Fruit fly (Drosophila melanogaster): Measurements from ENCODE around the gene Ddr.

Gene Ddr

dm6 chr2L:6338367-6338975, 85.5 kb downstream of the Ddr start, which contains the start of the genes Pez and Cpr (continued):
- no peak for TF ChIP-seq slou (GFP tag; optimal IDR thresholded peaks at IDR 0.05)
- peak; percentile 78 for TF ChIP-seq Dbx (GFP tag; IDR thresholded peaks at IDR 0.05)
- no peak for TF ChIP-seq CG16779 (GFP tag; IDR thresholded peaks at IDR 0.05)
- no peak for TF ChIP-seq GATAe (GFP tag; conservative IDR thresholded peaks at IDR 0.05)
- peak; percentile 59 for TF ChIP-seq Meics (GFP tag; optimal IDR thresholded peaks at IDR 0.05)
- peak; percentile 34; the same call in 1 of the 2 replicates for TF ChIP-seq stc (GFP tag; IDR thresholded peaks at IDR 0.05)
- TF ChIP-seq MTF-1 (GFP tag; optimal IDR thresholded peaks at IDR 0.05; ENCODE audit: borderline replicate concordance) = peak; percentile 64
- peak; percentile 15; the same call in 1 of the 2 replicates for TF ChIP-seq Adf1 (GFP tag; IDR thresholded peaks at IDR 0.05)
- TF ChIP-seq tll (GFP tag; optimal IDR thresholded peaks at IDR 0.05) = no peak
- peak; percentile 30 for TF ChIP-seq CG7786 (GFP tag; optimal IDR thresholded peaks at IDR 0.05)
- no peak for TF ChIP-seq Atf6 (GFP tag; IDR thresholded peaks at IDR 0.05)
- peak; percentile 85 for TF ChIP-seq Ets65A (GFP tag)
- TF ChIP-seq CG8359 (GFP tag; optimal IDR thresholded peaks at IDR 0.05; ENCODE audit: borderline replicate concordance) = no peak
- TF ChIP-seq CG13287 (GFP tag; IDR thresholded peaks at IDR 0.05; ENCODE audit: partially characterized antibody) = peak; percentile 81
- TF ChIP-seq gfzf (GFP tag; optimal IDR thresholded peaks at IDR 0.05) = peak; percentile 91
- TF ChIP-seq Jarid2 (GFP tag; optimal IDR thresholded peaks at IDR 0.05) = peak; percentile 79
- TF ChIP-seq ase (GFP tag; IDR thresholded peaks at IDR 0.05) = 0 out of 3 replicates have a peak, but pooled peaks have one; percentile 10
- no peak for TF ChIP-seq CG10543 (GFP tag; optimal IDR thresholded peaks at IDR 0.05)
- TF ChIP-seq Nf-YB (GFP tag; optimal IDR thresholded peaks at IDR 0.05) = no peak
- TF ChIP-seq CG13624 (GFP tag; optimal IDR thresholded peaks at IDR 0.05) = peak; percentile 36
- peak; percentile 26 for TF ChIP-seq NfI (GFP tag; optimal IDR thresholded peaks at IDR 0.05)
- TF ChIP-seq CG11504 (tag; optimal IDR thresholded peaks at IDR 0.05) = no peak
- TF ChIP-seq tx (GFP tag; optimal IDR thresholded peaks at IDR 0.05) = peak; percentile 0
- TF ChIP-seq CG8924 (tag; optimal IDR thresholded peaks at IDR 0.05) = peak; percentile 49
- TF ChIP-seq CG6175 (GFP tag; IDR thresholded peaks at IDR 0.05) = peak; percentile 6; the same call in 1 of the 3 replicates
- peak; percentile 64; the same call in 1 of the 2 replicates for TF ChIP-seq CG2129 (GFP tag; IDR thresholded peaks at IDR 0.05; ENCODE audit: partially characterized antibody)
- TF ChIP-seq Bgb (GFP tag; IDR thresholded peaks at IDR 0.05; ENCODE audit: partially characterized antibody) = peak; percentile 80
- TF ChIP-seq CG5180 (GFP tag; optimal IDR thresholded peaks at IDR 0.05) = peak; percentile 36
- TF ChIP-seq NC2α (GFP tag; optimal IDR thresholded peaks at IDR 0.05) = peak; percentile 10
- peak; percentile 84 for TF ChIP-seq Scr (GFP tag; IDR thresholded peaks at IDR 0.05; ENCODE audit: partially characterized antibody)
- peak; percentile 92 for TF ChIP-seq Myb (GFP tag; optimal IDR thresholded peaks at IDR 0.05)
- peak; percentile 37; the same call in 1 of the 2 replicates for TF ChIP-seq onecut (GFP tag; IDR thresholded peaks at IDR 0.05)
- no peak for TF ChIP-seq CG2678 (tag; optimal IDR thresholded peaks at IDR 0.05)
- peak; percentile 45 for TF ChIP-seq tin (GFP tag; optimal IDR thresholded peaks at IDR 0.05)
- peak; percentile 32 for TF ChIP-seq scrt (GFP tag; optimal IDR thresholded peaks at IDR 0.05)
- TF ChIP-seq bowl (GFP tag; IDR thresholded peaks at IDR 0.05) = no peak
- TF ChIP-seq mam (GFP tag; optimal IDR thresholded peaks at IDR 0.05) = peak; percentile 35
- peak; percentile 52 for TF ChIP-seq zfh2 (GFP tag; optimal IDR thresholded peaks at IDR 0.05)
- TF ChIP-seq CG7963 (GFP tag; IDR thresholded peaks at IDR 0.05; ENCODE audit: partially characterized antibody) = peak; percentile 79
- TF ChIP-seq Med (GFP tag) = peak; percentile 97
- TF ChIP-seq CG1024 (GFP tag; IDR thresholded peaks at IDR 0.05) = peak; percentile 48; the same call in 1 of the 2 replicates
- no peak for TF ChIP-seq CG4854 (GFP tag; optimal IDR thresholded peaks at IDR 0.05)
- no peak for TF ChIP-seq Hand (GFP tag; optimal IDR thresholded peaks at IDR 0.05)
- 0 out of 2 replicates have a peak, but pooled peaks have one; percentile 11 for TF ChIP-seq Nf-YA (GFP tag; IDR thresholded peaks at IDR 0.05)
- peak; percentile 77; the same call in 2 of the 3 replicates for TF ChIP-seq CG11456 (GFP tag; IDR thresholded peaks at IDR 0.05)
- TF ChIP-seq Gsc (GFP tag; IDR thresholded peaks at IDR 0.05) = no peak
- peak; percentile 53 for TF ChIP-seq CG32532 (GFP tag; IDR thresholded peaks at IDR 0.05)
- TF ChIP-seq Ets97D (GFP tag; optimal IDR thresholded peaks at IDR 0.05) = peak; percentile 77
- TF ChIP-seq Xbp1 (GFP tag; optimal IDR thresholded peaks at IDR 0.05) = peak; percentile 44

Measured in whole organism, embryonic.